Worm (Caenorhabditis elegans) whole organism, mixed stage, embryonic: ENCODE measurements around the gene T24E12.12.

Experiments used
- M03D4.4 ChIP-seq: sonication (generic microtip); optimal IDR thresholded peaks from 2 replicates; lab custom pipeline; 2017; ENCODE audit warnings: mild to moderate bottlenecking, missing genetic modification characterization, missing compliant biosample characterization
- bed-3 ChIP-seq: fragments of 200-800 bp; sonication (Bioruptor generic); optimal IDR thresholded peaks from 3 replicates; lab custom pipeline; 2018; ENCODE audit warnings: mild to moderate bottlenecking, missing genetic modification characterization, moderate library complexity, missing compliant biosample characterization
- blmp-1 ChIP-seq: fragments of 150-350 bp; optimal IDR thresholded peaks from 2 replicates; lab custom pipeline; 2014; ENCODE audit warnings: missing biosample characterization, missing genetic modification characterization
- ceh-43 ChIP-seq: fragments of 200-800 bp; sonication (Bioruptor generic); optimal IDR thresholded peaks from 2 replicates; lab custom pipeline; 2018; ENCODE audit warnings: mild to moderate bottlenecking, missing genetic modification characterization, moderate library complexity, missing compliant biosample characterization
- ceh-83 ChIP-seq: fragments of 200-800 bp; sonication (Bioruptor generic); optimal IDR thresholded peaks from 2 replicates; lab custom pipeline; 2018; ENCODE audit warnings: mild to moderate bottlenecking, missing genetic modification characterization, missing compliant biosample characterization
- ces-1 ChIP-seq: fragments of 150-350 bp; optimal IDR thresholded peaks from 2 replicates; lab custom pipeline; 2014; ENCODE audit warnings: missing biosample characterization, missing genetic modification reagents, missing genetic modification characterization
- cnd-1 ChIP-seq: fragments of 200-800 bp; sonication (Bioruptor generic); optimal IDR thresholded peaks from 2 replicates; lab custom pipeline; 2018; ENCODE audit warnings: mild to moderate bottlenecking, missing genetic modification characterization, missing compliant biosample characterization
- drap-1 ChIP-seq: fragments of 200-800 bp; sonication (Bioruptor generic); optimal IDR thresholded peaks from 3 replicates; lab custom pipeline; 2018; ENCODE audit warnings: mild to moderate bottlenecking, missing genetic modification characterization, missing compliant biosample characterization
- elt-1 ChIP-seq: sonication (generic microtip); optimal IDR thresholded peaks from 2 replicates; lab custom pipeline; 2017; ENCODE audit warnings: missing genetic modification characterization, mild to moderate bottlenecking, missing compliant biosample characterization, antibody characterized with exemption, moderate library complexity, borderline replicate concordance; ENCODE audit not compliant: insufficient read depth
- elt-3 ChIP-seq: fragments of 150-350 bp; optimal IDR thresholded peaks from 2 replicates; lab custom pipeline; 2014; ENCODE audit warnings: missing biosample characterization, missing genetic modification characterization
- flh-1 ChIP-seq: fragments of 200-800 bp; sonication (Bioruptor generic); optimal IDR thresholded peaks from 2 replicates; lab custom pipeline; 2018; ENCODE audit warnings: mild to moderate bottlenecking, missing genetic modification characterization, moderate library complexity, missing compliant biosample characterization
- ham-2 ChIP-seq: fragments of 200-800 bp; sonication (Bioruptor generic); optimal IDR thresholded peaks from 2 replicates; lab custom pipeline; 2018; ENCODE audit warnings: mild to moderate bottlenecking, missing genetic modification characterization, missing compliant biosample characterization
- hlh-1 ChIP-seq: fragments of 150-350 bp; optimal IDR thresholded peaks from 2 replicates; lab custom pipeline; 2014; ENCODE audit warnings: missing biosample characterization, missing genetic modification reagents, missing genetic modification characterization
- lin-32 ChIP-seq: fragments of 200-800 bp; sonication (Bioruptor generic); optimal IDR thresholded peaks from 2 replicates; lab custom pipeline; 2018; ENCODE audit warnings: mild to moderate bottlenecking, missing genetic modification characterization, missing compliant biosample characterization
- lsy-2 ChIP-seq: fragments of 150-350 bp; optimal IDR thresholded peaks from 2 replicates; lab custom pipeline; 2014; ENCODE audit warnings: missing biosample characterization, missing genetic modification characterization
- mab-5 ChIP-seq: fragments of 150-350 bp; optimal IDR thresholded peaks from 2 replicates; lab custom pipeline; 2014; ENCODE audit warnings: missing biosample characterization, missing genetic modification characterization
- mep-1 ChIP-seq: fragments of 150-350 bp; optimal IDR thresholded peaks from 2 replicates; lab custom pipeline; 2017; ENCODE audit warnings: missing biosample characterization, missing genetic modification reagents, missing genetic modification characterization, inconsistent platforms
- mls-2 ChIP-seq: sonication (generic microtip); optimal IDR thresholded peaks from 2 replicates; lab custom pipeline; 2016; ENCODE audit warnings: mild to moderate bottlenecking, missing genetic modification characterization, moderate library complexity, missing compliant biosample characterization
- nhr-12 ChIP-seq: fragments of 150-350 bp; optimal IDR thresholded peaks from 2 replicates; lab custom pipeline; 2014; ENCODE audit warnings: missing biosample characterization, missing genetic modification characterization
- nhr-2 ChIP-seq: fragments of 150-350 bp; optimal IDR thresholded peaks from 2 replicates; lab custom pipeline; 2014; ENCODE audit warnings: missing biosample characterization, missing genetic modification characterization
- nhr-237 ChIP-seq: fragments of 150-350 bp; optimal IDR thresholded peaks from 2 replicates; lab custom pipeline; 2014; ENCODE audit warnings: missing biosample characterization, missing genetic modification characterization
- nhr-28 ChIP-seq: fragments of 150-350 bp; optimal IDR thresholded peaks from 2 replicates; lab custom pipeline; 2014; ENCODE audit warnings: missing biosample characterization, missing genetic modification characterization
- nhr-76 ChIP-seq: sonication (generic microtip); optimal IDR thresholded peaks from 2 replicates; lab custom pipeline; 2017; ENCODE audit warnings: missing biosample characterization, missing genetic modification characterization
- pha-4 ChIP-seq: fragments of 150-350 bp; optimal IDR thresholded peaks from 2 replicates; lab custom pipeline; 2018; ENCODE audit warnings: missing biosample characterization, missing genetic modification reagents, missing genetic modification characterization
- sem-2 ChIP-seq: fragments of 200-800 bp; sonication (Bioruptor generic); optimal IDR thresholded peaks from 2 replicates; lab custom pipeline; 2018; ENCODE audit warnings: mild to moderate bottlenecking, missing genetic modification characterization, missing compliant biosample characterization
- snpc-4 ChIP-seq: fragments of 150-350 bp; optimal IDR thresholded peaks from 2 replicates; lab custom pipeline; 2014; ENCODE audit warnings: missing biosample characterization, missing genetic modification characterization
- sptf-1 ChIP-seq: sonication (generic microtip); optimal IDR thresholded peaks from 2 replicates; lab custom pipeline; 2017; ENCODE audit warnings: mild to moderate bottlenecking, missing genetic modification characterization, moderate library complexity, missing compliant biosample characterization
- tbx-8 ChIP-seq: fragments of 200-800 bp; sonication (Bioruptor generic); optimal IDR thresholded peaks from 2 replicates; lab custom pipeline; 2018; ENCODE audit warnings: mild to moderate bottlenecking, missing genetic modification characterization, moderate library complexity, missing compliant biosample characterization
- unc-120 ChIP-seq: sonication (generic microtip); optimal IDR thresholded peaks from 2 replicates; lab custom pipeline; 2017; ENCODE audit warnings: missing genetic modification characterization, missing compliant biosample characterization; ENCODE audit not compliant: poor library complexity, severe bottlenecking
- unc-39 ChIP-seq: fragments of 150-350 bp; optimal IDR thresholded peaks from 2 replicates; lab custom pipeline; 2014; ENCODE audit warnings: missing biosample characterization, missing genetic modification characterization
- unc-62 ChIP-seq: fragments of 150-350 bp; optimal IDR thresholded peaks from 2 replicates; lab custom pipeline; 2014; ENCODE audit warnings: missing biosample characterization, missing genetic modification reagents, missing genetic modification characterization
- zip-8 ChIP-seq: fragments of 150-350 bp; optimal IDR thresholded peaks from 2 replicates; lab custom pipeline; 2014; ENCODE audit warnings: missing biosample characterization, missing genetic modification characterization

Gene T24E12.12

ce11 chrII:3724175-3724715 is 34.8 kb upstream of the T24E12.12 start, which contains the start of gene C46E10.1:
Gene C46E10.1, plus strand, starts transcription at chrII:3724225.
- TF ChIP-seq drap-1 (GFP tag; lab: Kevin White, UChicago) (no peak), cnd-1 (no peak), blmp-1 (tag; lab: Kevin White, UChicago) (no peak), ceh-83 (GFP tag; lab: Kevin White, UChicago) (no peak), M03D4.4 (tag; lab: Kevin White, UChicago) (no peak), unc-62 (GFP tag; lab: Kevin White, UChicago) (no peak), unc-39 (no peak), mep-1 (tag; lab: Kevin White, UChicago) (no peak), nhr-76 (tag; lab: Kevin White, UChicago) (no peak), nhr-12 (no peak), sptf-1 (tag; lab: Kevin White, UChicago) (no peak), mls-2 (tag; lab: Kevin White, UChicago) (no peak), hlh-1 (tag; lab: Kevin White, UChicago) (no peak), bed-3 (GFP tag; lab: Kevin White, UChicago) (no peak), nhr-2 (no peak), lsy-2 (tag; lab: Kevin White, UChicago) (no peak), lin-32 (GFP tag; lab: Kevin White, UChicago) (no peak), unc-120 (no peak), ces-1 (GFP tag; lab: Kevin White, UChicago) (no peak)

DNA sequence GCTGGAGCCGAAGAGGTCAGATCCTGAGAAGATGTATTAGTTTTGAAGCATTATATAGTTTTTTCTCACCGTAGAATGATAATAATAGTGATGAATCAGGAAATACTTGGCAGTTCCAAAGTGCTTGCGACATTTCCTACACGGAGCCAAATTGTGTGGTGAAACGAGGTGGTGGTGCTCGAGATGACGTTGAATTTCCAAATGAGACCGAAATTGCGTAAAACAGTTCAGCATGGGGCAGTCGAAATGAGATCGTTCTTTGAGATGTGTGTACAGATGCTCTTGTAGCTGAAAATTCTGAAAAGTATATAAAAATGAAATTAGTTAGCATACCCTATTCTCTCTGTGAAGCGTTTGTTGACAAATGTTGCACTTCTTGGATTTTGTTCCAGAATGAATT is 31.1 kb upstream of the T24E12.12 start, which contains the start of gene C46E10.8:
C46E10.8 (minus strand) TSS at position 101 of the 400 bp plus-strand sequence.
- TF ChIP-seq nhr-76 (tag; lab: Kevin White, UChicago) (no peak), pha-4 (tag; lab: Kevin White, UChicago) (no peak), nhr-2 (no peak), ham-2 (GFP tag; lab: Kevin White, UChicago) (no peak), sptf-1 (tag; lab: Kevin White, UChicago) (no peak), nhr-28 (no peak), flh-1 (GFP tag; lab: Kevin White, UChicago) (no peak), elt-1 (tag; lab: Kevin White, UChicago) (no peak), elt-3 (tag; lab: Kevin White, UChicago) (no peak), mls-2 (tag; lab: Kevin White, UChicago) (no peak), tbx-8 (GFP tag; lab: Kevin White, UChicago) (no peak), lin-32 (GFP tag; lab: Kevin White, UChicago) (no peak), M03D4.4 (tag; lab: Kevin White, UChicago) (no peak), mep-1 (tag; lab: Kevin White, UChicago) (no peak), ceh-83 (GFP tag; lab: Kevin White, UChicago) (no peak), snpc-4 (no peak), drap-1 (GFP tag; lab: Kevin White, UChicago) (no peak)

- TF ChIP-seq lsy-2 (tag; lab: Kevin White, UChicago): no peak
- TF ChIP-seq snpc-4: no peak
- TF ChIP-seq unc-39: no peak
- no peak for TF ChIP-seq blmp-1 (tag; lab: Kevin White, UChicago)
- TF ChIP-seq nhr-76 (tag; lab: Kevin White, UChicago): no peak
Observed at ce11 chrII:3731723-3732122, 27.4 kb upstream of the T24E12.12 start, which contains the start of the genes sdz-12 and bath-31. Gene sdz-12, minus strand, starts transcription at chrII:3731823. Gene bath-31, plus strand, starts transcription at chrII:3731973.

- no peak for TF ChIP-seq mls-2 (tag; lab: Kevin White, UChicago)
- TF ChIP-seq ham-2 (GFP tag; lab: Kevin White, UChicago): no peak
Observed at ce11 chrII:3736893-3737375, 22.2 kb upstream of the T24E12.12 start, which contains the start of gene F12E12.6. Gene F12E12.6, minus strand, starts transcription at chrII:3736943.

ce11 chrII:3739647-3740046 is 19.4 kb upstream of the T24E12.12 start, which contains the start of gene F12E12.2:
Gene F12E12.2, plus strand, starts transcription at chrII:3739947.
- TF ChIP-seq unc-39 (no peak), hlh-1 (tag; lab: Kevin White, UChicago) (no peak), blmp-1 (tag; lab: Kevin White, UChicago) (no peak)

DNA sequence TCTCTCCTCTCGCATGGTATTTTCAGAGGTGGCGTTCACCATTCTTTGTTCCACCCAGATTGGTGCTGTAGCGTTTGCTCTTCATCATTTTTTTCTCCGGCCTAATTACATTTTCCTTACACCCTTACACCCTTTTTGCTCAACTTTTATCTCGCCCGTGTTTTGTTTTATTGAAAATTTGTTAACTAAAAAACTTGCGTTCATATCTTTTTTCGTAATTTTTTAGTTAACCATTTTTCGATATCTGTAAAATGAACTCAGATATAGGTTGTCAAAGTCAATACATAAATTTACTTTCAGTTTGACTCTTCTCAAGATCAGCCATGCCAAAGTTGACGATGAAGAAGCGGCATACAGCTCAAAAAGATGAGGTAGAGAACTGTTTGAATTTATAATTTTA is 17.5 kb upstream of the T24E12.12 start, which contains the start of gene F12E12.1:
F12E12.1 (plus strand) TSS at position 301 of the 400 bp plus-strand sequence.
- no peak for TF ChIP-seq sem-2 (GFP tag; lab: Kevin White, UChicago)
- no peak for TF ChIP-seq unc-120
- TF ChIP-seq lin-32 (GFP tag; lab: Kevin White, UChicago): no peak
- TF ChIP-seq drap-1 (GFP tag; lab: Kevin White, UChicago): no peak
- TF ChIP-seq ceh-83 (GFP tag; lab: Kevin White, UChicago): no peak
- TF ChIP-seq zip-8: no peak
- TF ChIP-seq sptf-1 (tag; lab: Kevin White, UChicago): no peak
- no peak for TF ChIP-seq ham-2 (GFP tag; lab: Kevin White, UChicago)
- TF ChIP-seq lsy-2 (tag; lab: Kevin White, UChicago): no peak
- no peak for TF ChIP-seq ceh-43
- TF ChIP-seq flh-1 (GFP tag; lab: Kevin White, UChicago): no peak
- TF ChIP-seq nhr-237 (tag; lab: Kevin White, UChicago): no peak
- TF ChIP-seq cnd-1: no peak
- no peak for TF ChIP-seq mls-2 (tag; lab: Kevin White, UChicago)
- TF ChIP-seq ces-1 (GFP tag; lab: Kevin White, UChicago): no peak
- no peak for TF ChIP-seq snpc-4
- TF ChIP-seq mab-5 (tag; lab: Kevin White, UChicago): no peak
- TF ChIP-seq nhr-12: no peak
- no peak for TF ChIP-seq hlh-1 (tag; lab: Kevin White, UChicago)
- TF ChIP-seq, all 35 proteins: peak for 0
